Fruit fly (Drosophila melanogaster): ENCODE measurements around the gene CG9757.

dm6 chr3R:13615007-13615406 is 2.8 kb upstream of the CG9757 start:
- no peak for TF ChIP-seq CTCF (optimal IDR thresholded peaks at IDR 0.05)
- TF ChIP-seq CG8478 (optimal IDR thresholded peaks at IDR 0.05): no peak

Data from S2 (cell line).